Worm (Caenorhabditis elegans) whole organism, L4 larva: ENCODE results near the gene T04B2.8.

Experiments used
- F44E2.7 ChIP-seq: fragments of 200-800 bp; sonication (Bioruptor generic); IDR thresholded peaks from 2 replicates; pipeline ENCODE4 v2.1.2; 2022; ENCODE audit warnings: missing genetic modification characterization, missing compliant biosample characterization
- Y5F2A.4 ChIP-seq: fragments of 200-800 bp; sonication (Bioruptor generic); optimal IDR thresholded peaks from 2 replicates; lab custom pipeline; 2018; ENCODE audit warnings: mild to moderate bottlenecking, missing genetic modification characterization, missing compliant biosample characterization
- Y75B8A.6 ChIP-seq: fragments of 200-800 bp; sonication (Bioruptor generic); IDR thresholded peaks from 2 replicates; pipeline ENCODE4 v1.3.6; 2022; ENCODE audit warnings: missing genetic modification reagents, missing genetic modification characterization, missing compliant biosample characterization
- aha-1 ChIP-seq: fragments of 150-350 bp; peaks from one replicate; lab custom pipeline; 2014; ENCODE audit warnings: missing biosample characterization, missing genetic modification characterization
- aly-2 ChIP-seq: sonication (generic microtip); optimal IDR thresholded peaks from 2 replicates; lab custom pipeline; 2018; ENCODE audit warnings: missing biosample characterization, missing genetic modification characterization
- attf-4 ChIP-seq: sonication (generic microtip); optimal IDR thresholded peaks from 3 replicates; lab custom pipeline; 2017; ENCODE audit warnings: missing biosample characterization, missing genetic modification characterization
- ceh-20 ChIP-seq: fragments of 200-800 bp; sonication (Bioruptor generic); IDR thresholded peaks from 2 replicates; pipeline ENCODE4 v1.3.6; 2022; ENCODE audit warnings: missing genetic modification reagents, missing genetic modification characterization, missing compliant biosample characterization
- ceh-44 ChIP-seq: fragments of 200-800 bp; sonication (Bioruptor generic); IDR thresholded peaks from 2 replicates; pipeline ENCODE4 v1.3.6; 2022; ENCODE audit warnings: missing genetic modification reagents, missing genetic modification characterization, missing compliant biosample characterization
- ctbp-1 ChIP-seq: fragments of 200-800 bp; sonication (Bioruptor generic); IDR thresholded peaks from 2 replicates; pipeline ENCODE4 v1.3.6; 2022; ENCODE audit warnings: missing genetic modification reagents, missing genetic modification characterization, missing compliant biosample characterization
- daf-12 ChIP-seq: fragments of 150-350 bp; optimal IDR thresholded peaks from 2 replicates; lab custom pipeline; 2014; ENCODE audit warnings: missing biosample characterization, missing genetic modification reagents, missing genetic modification characterization
- daf-16 ChIP-seq, 3 experiments: sonication (generic microtip); optimal IDR thresholded peaks; 2 replicates each; lab custom pipeline; 2016 to 2017; ENCODE audit warnings: missing genetic modification characterization in 3 of 3, missing genetic modification reagents in 3 of 3, mild to moderate bottlenecking in 2 of 3, missing compliant biosample characterization in 2 of 3, missing biosample characterization in 1 of 3, moderate library complexity in 1 of 3
- daf-19 ChIP-seq: fragments of 200-800 bp; sonication (Bioruptor generic); conservative IDR thresholded peaks from 2 replicates; pipeline ENCODE4 v1.3.6; 2022; ENCODE audit warnings: missing genetic modification characterization, missing compliant biosample characterization
- dmd-6 ChIP-seq: fragments of 200-800 bp; sonication (Bioruptor generic); IDR thresholded peaks from 2 replicates; pipeline ENCODE4 v1.3.6; 2022; ENCODE audit warnings: missing genetic modification reagents, missing genetic modification characterization, missing compliant biosample characterization
- dve-1 ChIP-seq: sonication (generic microtip); optimal IDR thresholded peaks from 2 replicates; lab custom pipeline; 2017; ENCODE audit warnings: antibody characterized with exemption, mild to moderate bottlenecking, missing genetic modification characterization, missing compliant biosample characterization; ENCODE audit not compliant: insufficient read depth
- egl-43 ChIP-seq: fragments of 200-800 bp; sonication (Bioruptor generic); IDR thresholded peaks from 2 replicates; pipeline ENCODE4 v1.3.6; 2022; ENCODE audit warnings: missing genetic modification reagents, missing genetic modification characterization, missing compliant biosample characterization
- fkh-10 ChIP-seq: fragments of 150-350 bp; optimal IDR thresholded peaks from 2 replicates; lab custom pipeline; 2014; ENCODE audit warnings: missing biosample characterization, missing genetic modification reagents, missing genetic modification characterization
- gei-8 ChIP-seq: fragments of 200-800 bp; sonication (Bioruptor generic); optimal IDR thresholded peaks from 2 replicates; lab custom pipeline; 2018; ENCODE audit warnings: mild to moderate bottlenecking, missing genetic modification characterization, missing compliant biosample characterization
- hif-1 ChIP-seq, 2 experiments: sonication (generic microtip); optimal IDR thresholded peaks; 2 replicates each; lab custom pipeline; 2016 to 2017; ENCODE audit warnings: missing compliant biosample characterization in 2 of 2, missing genetic modification characterization in 2 of 2, missing genetic modification reagents in 2 of 2, missing genotype in 2 of 2, mild to moderate bottlenecking in 1 of 2
- hlh-11 ChIP-seq: fragments of 200-800 bp; sonication (Bioruptor generic); optimal IDR thresholded peaks from 2 replicates; lab custom pipeline; 2018; ENCODE audit warnings: mild to moderate bottlenecking, missing genetic modification characterization, missing compliant biosample characterization
- hlh-30 ChIP-seq: sonication (generic microtip); optimal IDR thresholded peaks from 2 replicates; lab custom pipeline; 2017; ENCODE audit warnings: antibody characterized with exemption, mild to moderate bottlenecking, missing genetic modification characterization, missing compliant biosample characterization; ENCODE audit not compliant: insufficient read depth
- hmg-1.1 ChIP-seq: fragments of 200-800 bp; sonication (Bioruptor generic); IDR thresholded peaks from 2 replicates; pipeline ENCODE4 v1.3.6; 2022; ENCODE audit warnings: missing genetic modification reagents, missing genetic modification characterization, missing compliant biosample characterization
- lin-29 ChIP-seq: fragments of 200-800 bp; sonication (Bioruptor generic); IDR thresholded peaks from 2 replicates; pipeline ENCODE4 v1.3.6; 2022; ENCODE audit warnings: missing genetic modification reagents, missing genetic modification characterization, missing compliant biosample characterization
- lsy-2 ChIP-seq, 2 experiments: fragments of 150-350 bp in 1 of 2; sonication (generic microtip) in 1 of 2; optimal IDR thresholded peaks; 2 replicates each; lab custom pipeline; 2014 to 2017; ENCODE audit warnings: missing biosample characterization in 2 of 2, missing genetic modification characterization in 2 of 2
- madf-5 ChIP-seq, 2 experiments: fragments of 200-800 bp; sonication (Bioruptor generic); IDR thresholded peaks; 2 replicates each; pipeline ENCODE4 v1.3.6; 2022; ENCODE audit warnings: missing compliant biosample characterization in 2 of 2, missing genetic modification characterization in 2 of 2
- mdl-1 ChIP-seq, 2 experiments: fragments of 150-350 bp in 1 of 2; sonication (generic microtip) in 1 of 2; optimal IDR thresholded peaks; 2 replicates each; lab custom pipeline; 2014 to 2017; ENCODE audit warnings: missing biosample characterization in 2 of 2, missing genetic modification characterization in 2 of 2
- mep-1 ChIP-seq: fragments of 150-350 bp; sonication (generic microtip); optimal IDR thresholded peaks from 3 replicates; lab custom pipeline; 2014; ENCODE audit warnings: missing biosample characterization, missing genetic modification characterization
- mxl-3 ChIP-seq: fragments of 200-800 bp; sonication (Bioruptor generic); optimal IDR thresholded peaks from 2 replicates; lab custom pipeline; 2018; ENCODE audit warnings: mild to moderate bottlenecking, missing genetic modification characterization, missing compliant biosample characterization
- nhr-102 ChIP-seq: sonication (generic microtip); optimal IDR thresholded peaks from 2 replicates; lab custom pipeline; 2016; ENCODE audit warnings: mild to moderate bottlenecking, missing genetic modification characterization, moderate library complexity, missing compliant biosample characterization
- nhr-111 ChIP-seq: fragments of 200-800 bp; sonication (Bioruptor generic); optimal IDR thresholded peaks from 2 replicates; lab custom pipeline; 2018; ENCODE audit warnings: mild to moderate bottlenecking, missing genetic modification characterization, missing compliant biosample characterization
- nhr-42 ChIP-seq: fragments of 200-800 bp; sonication (Bioruptor generic); IDR thresholded peaks from 2 replicates; pipeline ENCODE4 v1.3.6; 2022; ENCODE audit warnings: missing genetic modification characterization, missing compliant biosample characterization
- nhr-48 ChIP-seq: sonication (generic microtip); optimal IDR thresholded peaks from 2 replicates; lab custom pipeline; 2016; ENCODE audit warnings: mild to moderate bottlenecking, missing genetic modification characterization, missing compliant biosample characterization
- nhr-6 ChIP-seq: fragments of 150-350 bp; optimal IDR thresholded peaks from 2 replicates; lab custom pipeline; 2014; ENCODE audit warnings: missing biosample characterization, missing genetic modification characterization
- nhr-76 ChIP-seq: fragments of 150-350 bp; optimal IDR thresholded peaks from 2 replicates; lab custom pipeline; 2014; ENCODE audit warnings: missing biosample characterization, missing genetic modification characterization
- nhr-77 ChIP-seq: fragments of 150-350 bp; optimal IDR thresholded peaks from 2 replicates; lab custom pipeline; 2014; ENCODE audit warnings: missing biosample characterization, missing genetic modification characterization
- php-3 ChIP-seq: fragments of 200-800 bp; sonication (Bioruptor generic); IDR thresholded peaks from 2 replicates; pipeline ENCODE4 v1.3.6; 2022; ENCODE audit warnings: missing genetic modification reagents, missing genetic modification characterization, missing compliant biosample characterization
- pqm-1 ChIP-seq: sonication (generic microtip); optimal IDR thresholded peaks from 2 replicates; lab custom pipeline; 2017; ENCODE audit warnings: missing biosample characterization, missing genetic modification characterization
- rbr-2 ChIP-seq: sonication (generic microtip); optimal IDR thresholded peaks from 2 replicates; lab custom pipeline; 2016; ENCODE audit warnings: missing genotype, missing genetic modification characterization, missing compliant biosample characterization
- saeg-2 ChIP-seq: fragments of 200-800 bp; sonication (Bioruptor generic); IDR thresholded peaks from 2 replicates; pipeline ENCODE4 v1.3.6; 2022; ENCODE audit warnings: missing genetic modification reagents, missing genetic modification characterization, missing compliant biosample characterization
- skn-1 ChIP-seq: fragments of 150-350 bp; optimal IDR thresholded peaks from 2 replicates; lab custom pipeline; 2014; ENCODE audit warnings: missing biosample characterization, missing genetic modification characterization
- tra-1 ChIP-seq: fragments of 200-800 bp; sonication (Bioruptor generic); IDR thresholded peaks from 2 replicates; pipeline ENCODE4 v1.3.6; 2022; ENCODE audit warnings: missing genetic modification reagents, missing genetic modification characterization, missing compliant biosample characterization
- unc-130 ChIP-seq: sonication (generic microtip); optimal IDR thresholded peaks from 2 replicates; lab custom pipeline; 2016; ENCODE audit warnings: missing genetic modification reagents, missing genetic modification characterization, missing compliant biosample characterization
- unc-62 ChIP-seq, 3 experiments: fragments of 150-350 bp in 1 of 3; sonication (generic microtip); optimal IDR thresholded peaks in 2 of 3; peaks in 1 of 3; 1 replicate in 1 of 3; 2 replicates in 2 of 3; lab custom pipeline; 2014 to 2017; ENCODE audit warnings: missing biosample characterization in 3 of 3, missing genetic modification characterization in 3 of 3, missing genetic modification reagents in 3 of 3, missing genotype in 1 of 3
- zfp-2 ChIP-seq: sonication (generic microtip); optimal IDR thresholded peaks from 2 replicates; lab custom pipeline; 2016; ENCODE audit warnings: mild to moderate bottlenecking, missing genetic modification characterization, missing compliant biosample characterization
- zfp-3 ChIP-seq: fragments of 200-800 bp; sonication (Bioruptor generic); conservative IDR thresholded peaks from 2 replicates; pipeline ENCODE4 v1.3.6; 2022; ENCODE audit warnings: missing genetic modification reagents, missing genetic modification characterization, missing compliant biosample characterization
- ztf-7 ChIP-seq: fragments of 150-350 bp; optimal IDR thresholded peaks from 2 replicates; lab custom pipeline; 2014; ENCODE audit warnings: missing biosample characterization, missing genetic modification characterization

The T04B2.8 gene

ce11 chrIV:10063941-10064340 is 13.0 kb upstream of the T04B2.8 start:
- TF ChIP-seq daf-19 (GFP tag; lab: Robert Waterston, UW) (no peak), unc-62 (GFP tag; optimal IDR thresholded peaks at IDR 0.05 in 1 of 2; lab: Kevin White, UChicago) (peak in 1 of 2 experiments; percentile 89), unc-62 (tag; optimal IDR thresholded peaks at IDR 0.05; lab: Kevin White, UChicago) (no peak)

DNA sequence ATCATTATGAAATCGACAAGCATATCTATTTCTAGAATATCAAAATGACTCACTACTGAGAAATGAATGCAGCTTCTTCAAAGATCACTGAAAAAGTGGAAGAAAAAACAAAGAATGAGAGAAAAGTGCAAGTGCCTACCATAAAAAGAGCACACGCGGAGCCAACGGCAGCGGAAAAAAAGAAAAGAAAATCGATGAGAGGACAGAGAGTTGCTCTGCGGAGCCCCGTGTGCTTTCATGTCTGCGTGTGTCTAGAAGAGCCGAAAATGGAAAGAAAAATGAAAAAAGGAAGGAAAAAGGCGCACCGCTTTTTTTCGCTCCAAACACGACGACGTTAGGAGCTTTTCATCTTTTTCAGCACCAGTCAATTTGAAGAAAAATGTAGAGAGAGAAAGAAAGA is 11.7 kb upstream of the T04B2.8 start, which contains the start of gene ipla-7:
TSS of gene ipla-7 (minus strand) at position 122 of the 400 bp plus-strand sequence.
- TF ChIP-seq skn-1 (tag; lab: Kevin White, UChicago) (no peak), gei-8 (GFP tag; lab: Kevin White, UChicago) (no peak), daf-19 (GFP tag; lab: Robert Waterston, UW) (no peak), hmg-1.1 (GFP tag; lab: Robert Waterston, UW) (0 out of 2 replicates have a peak, but pooled peaks have one; percentile 43), Y75B8A.6 (GFP tag; lab: Robert Waterston, UW) (no peak), unc-130 (GFP tag; lab: Kevin White, UChicago) (no peak), ceh-20 (no peak), dmd-6 (GFP tag; lab: Robert Waterston, UW) (peak; percentile 25; the same call in 1 of the 2 replicates), Y5F2A.4 (no peak), zfp-3 (GFP tag; lab: Robert Waterston, UW) (no peak), F44E2.7 (no peak), ctbp-1 (GFP tag; lab: Robert Waterston, UW) (0 out of 2 replicates have a peak, but pooled peaks have one; percentile 31), aha-1 (peak; percentile 34), attf-4 (tag; lab: Kevin White, UChicago) (no peak), mdl-1 (tag; optimal IDR thresholded peaks at IDR 0.05; lab: Kevin White, UChicago) (peak in 1 of 2 experiments; percentile 32), php-3 (GFP tag; lab: Robert Waterston, UW) (no peak), daf-12 (no peak), ztf-7 (tag; lab: Kevin White, UChicago) (no peak), egl-43 (no peak), nhr-48 (tag; lab: Kevin White, UChicago) (no peak), nhr-102 (tag; lab: Kevin White, UChicago) (no peak), mxl-3 (GFP tag; lab: Kevin White, UChicago) (no peak), hlh-30 (peak; percentile 67), nhr-6 (no peak), ceh-44 (GFP tag; lab: Robert Waterston, UW) (no peak), hlh-11 (peak; percentile 16), daf-16 (GFP tag; optimal IDR thresholded peaks at IDR 0.05; lab: Kevin White, UChicago) (no peak), daf-16 (tag; optimal IDR thresholded peaks at IDR 0.05; lab: Kevin White, UChicago) (peak; percentile 22), zfp-2 (tag; lab: Kevin White, UChicago) (no peak), rbr-2 (tag; lab: Kevin White, UChicago) (peak; percentile 38), saeg-2 (GFP tag; lab: Robert Waterston, UW) (0 out of 2 replicates have a peak, but pooled peaks have one; percentile 32), aly-2 (tag; lab: Kevin White, UChicago) (no peak), mep-1 (tag; lab: Kevin White, UChicago) (peak; percentile 24), lsy-2 (tag; optimal IDR thresholded peaks at IDR 0.05; lab: Kevin White, UChicago) (peak in 1 of 2 experiments; percentile 50), madf-5 (GFP tag; IDR thresholded peaks at IDR 0.05; lab: Robert Waterston, UW) (no peak), fkh-10 (peak; percentile 64)

ce11 chrIV:10060795-10061194 is 9.8 kb upstream of the T04B2.8 start:
- TF ChIP-seq nhr-111, result no peak
- TF ChIP-seq tra-1 (GFP tag; lab: Robert Waterston, UW), result no peak
- TF ChIP-seq nhr-77, result no peak
- TF ChIP-seq aly-2 (tag; lab: Kevin White, UChicago), result no peak
- TF ChIP-seq hif-1 (tag; optimal IDR thresholded peaks at IDR 0.05; lab: Kevin White, UChicago), result no peak
- TF ChIP-seq aha-1, result peak; percentile 59
- TF ChIP-seq dmd-6 (GFP tag; lab: Robert Waterston, UW), result peak; percentile 34
- TF ChIP-seq nhr-76 (tag; lab: Kevin White, UChicago), result no peak
- no peak for TF ChIP-seq nhr-42
- peak; percentile 2 for TF ChIP-seq pqm-1 (tag; lab: Kevin White, UChicago)
- TF ChIP-seq daf-16 (GFP tag; optimal IDR thresholded peaks at IDR 0.05; lab: Kevin White, UChicago), result no peak
- TF ChIP-seq daf-16 (tag; optimal IDR thresholded peaks at IDR 0.05; lab: Kevin White, UChicago), result peak; percentile 50
- TF ChIP-seq dve-1 (tag; lab: Kevin White, UChicago), result no peak
- TF ChIP-seq unc-62 (GFP tag; optimal IDR thresholded peaks at IDR 0.05 in 1 of 2; lab: Kevin White, UChicago), result no peak
- TF ChIP-seq unc-62 (tag; optimal IDR thresholded peaks at IDR 0.05; lab: Kevin White, UChicago), result no peak
- TF ChIP-seq lin-29 (GFP tag; lab: Robert Waterston, UW), result no peak
